Worm (Caenorhabditis elegans) whole organism, L4 larva: ENCODE data around the gene Y69A2AR.50.

Experiments used
- D1046.2 ChIP-seq: fragments of 200-800 bp; sonication (Bioruptor generic); IDR thresholded peaks from 2 replicates; pipeline ENCODE4 v1.3.6; 2022; ENCODE audit warnings: missing genetic modification characterization, missing compliant biosample characterization
- F37D6.2 ChIP-seq: sonication (generic microtip); optimal IDR thresholded peaks from 2 replicates; lab custom pipeline; 2016; ENCODE audit warnings: mild to moderate bottlenecking, missing genetic modification characterization, missing compliant biosample characterization
- T20F7.1 ChIP-seq: fragments of 200-800 bp; sonication (Bioruptor generic); optimal IDR thresholded peaks from 2 replicates; lab custom pipeline; 2018; ENCODE audit warnings: mild to moderate bottlenecking, missing genetic modification characterization, missing compliant biosample characterization
- T26A8.4 ChIP-seq: fragments of 200-800 bp; sonication (Bioruptor generic); IDR thresholded peaks from 2 replicates; pipeline ENCODE4 v1.3.6; 2022; ENCODE audit warnings: missing genetic modification characterization, missing compliant biosample characterization
- Y48G9A.11 ChIP-seq: fragments of 200-800 bp; sonication (Bioruptor generic); IDR thresholded peaks from 2 replicates; pipeline ENCODE4 v1.3.6; 2022; ENCODE audit warnings: missing genetic modification reagents, missing genetic modification characterization, missing compliant biosample characterization
- ZK337.2 ChIP-seq: fragments of 200-800 bp; sonication (Bioruptor generic); IDR thresholded peaks from 2 replicates; pipeline ENCODE4 v1.3.6; 2022; ENCODE audit warnings: missing genetic modification reagents, missing genetic modification characterization, missing compliant biosample characterization
- aha-1 ChIP-seq: fragments of 150-350 bp; peaks from one replicate; lab custom pipeline; 2014; ENCODE audit warnings: missing biosample characterization, missing genetic modification characterization
- ama-1 ChIP-seq: fragments of 150-350 bp; optimal IDR thresholded peaks from 2 replicates; lab custom pipeline; 2014; ENCODE audit warnings: inconsistent platforms, mixed read lengths
- attf-4 ChIP-seq: sonication (generic microtip); optimal IDR thresholded peaks from 3 replicates; lab custom pipeline; 2017; ENCODE audit warnings: missing biosample characterization, missing genetic modification characterization
- ceh-44 ChIP-seq: fragments of 200-800 bp; sonication (Bioruptor generic); IDR thresholded peaks from 2 replicates; pipeline ENCODE4 v1.3.6; 2022; ENCODE audit warnings: missing genetic modification reagents, missing genetic modification characterization, missing compliant biosample characterization
- ceh-62 ChIP-seq: sonication (generic microtip); optimal IDR thresholded peaks from 2 replicates; lab custom pipeline; 2017; ENCODE audit warnings: missing biosample characterization, missing genetic modification characterization
- cey-2 ChIP-seq: sonication (generic microtip); optimal IDR thresholded peaks from 3 replicates; lab custom pipeline; 2017; ENCODE audit warnings: missing genetic modification characterization, mild to moderate bottlenecking, missing compliant biosample characterization, antibody characterized with exemption, borderline replicate concordance; ENCODE audit not compliant: insufficient read depth
- daf-12 ChIP-seq: fragments of 150-350 bp; optimal IDR thresholded peaks from 2 replicates; lab custom pipeline; 2014; ENCODE audit warnings: missing biosample characterization, missing genetic modification reagents, missing genetic modification characterization
- daf-16 ChIP-seq, 3 experiments: sonication (generic microtip); optimal IDR thresholded peaks; 2 replicates each; lab custom pipeline; 2016 to 2017; ENCODE audit warnings: missing genetic modification characterization in 3 of 3, missing genetic modification reagents in 3 of 3, mild to moderate bottlenecking in 2 of 3, missing compliant biosample characterization in 2 of 3, missing biosample characterization in 1 of 3, moderate library complexity in 1 of 3
- daf-19 ChIP-seq: fragments of 200-800 bp; sonication (Bioruptor generic); conservative IDR thresholded peaks from 2 replicates; pipeline ENCODE4 v1.3.6; 2022; ENCODE audit warnings: missing genetic modification characterization, missing compliant biosample characterization
- daf-8 ChIP-seq: fragments of 200-800 bp; sonication (Bioruptor generic); IDR thresholded peaks from 2 replicates; pipeline ENCODE4 v1.3.6; 2022; ENCODE audit warnings: missing genetic modification characterization, missing compliant biosample characterization
- dmd-8 ChIP-seq: fragments of 200-800 bp; sonication (Bioruptor generic); IDR thresholded peaks from 2 replicates; pipeline ENCODE4 v1.3.6; 2022; ENCODE audit warnings: missing genetic modification characterization, missing compliant biosample characterization
- dmd-9 ChIP-seq: fragments of 200-800 bp; sonication (Bioruptor generic); IDR thresholded peaks from 2 replicates; pipeline ENCODE4 v1.3.6; 2022; ENCODE audit warnings: missing genetic modification reagents, missing genetic modification characterization, missing compliant biosample characterization
- duxl-1 ChIP-seq: sonication (generic microtip); optimal IDR thresholded peaks from 2 replicates; lab custom pipeline; 2016; ENCODE audit warnings: mild to moderate bottlenecking, missing genetic modification characterization, moderate library complexity, missing compliant biosample characterization; ENCODE audit not compliant: poor library complexity
- dve-1 ChIP-seq: sonication (generic microtip); optimal IDR thresholded peaks from 2 replicates; lab custom pipeline; 2017; ENCODE audit warnings: antibody characterized with exemption, mild to moderate bottlenecking, missing genetic modification characterization, missing compliant biosample characterization; ENCODE audit not compliant: insufficient read depth
- fkh-10 ChIP-seq: fragments of 150-350 bp; optimal IDR thresholded peaks from 2 replicates; lab custom pipeline; 2014; ENCODE audit warnings: missing biosample characterization, missing genetic modification reagents, missing genetic modification characterization
- fos-1 ChIP-seq: fragments of 150-350 bp; optimal IDR thresholded peaks from 2 replicates; lab custom pipeline; 2014; ENCODE audit warnings: missing biosample characterization, missing genetic modification characterization
- gei-8 ChIP-seq: fragments of 200-800 bp; sonication (Bioruptor generic); optimal IDR thresholded peaks from 2 replicates; lab custom pipeline; 2018; ENCODE audit warnings: mild to moderate bottlenecking, missing genetic modification characterization, missing compliant biosample characterization
- hlh-30 ChIP-seq: sonication (generic microtip); optimal IDR thresholded peaks from 2 replicates; lab custom pipeline; 2017; ENCODE audit warnings: antibody characterized with exemption, mild to moderate bottlenecking, missing genetic modification characterization, missing compliant biosample characterization; ENCODE audit not compliant: insufficient read depth
- hmg-1.1 ChIP-seq: fragments of 200-800 bp; sonication (Bioruptor generic); IDR thresholded peaks from 2 replicates; pipeline ENCODE4 v1.3.6; 2022; ENCODE audit warnings: missing genetic modification reagents, missing genetic modification characterization, missing compliant biosample characterization
- lim-7 ChIP-seq: fragments of 200-800 bp; sonication (Bioruptor generic); IDR thresholded peaks from 2 replicates; pipeline ENCODE4 v1.3.6; 2022; ENCODE audit warnings: missing genetic modification characterization, missing compliant biosample characterization
- lin-13 ChIP-seq: fragments of 150-350 bp; optimal IDR thresholded peaks from 2 replicates; lab custom pipeline; 2014; ENCODE audit warnings: missing biosample characterization, missing genetic modification reagents, missing genetic modification characterization
- lin-15B ChIP-seq: fragments of 150-350 bp; sonication (generic microtip); optimal IDR thresholded peaks from 3 replicates; lab custom pipeline; 2014; ENCODE audit warnings: missing biosample characterization, missing genetic modification characterization
- lin-38 ChIP-seq: fragments of 200-800 bp; sonication (Bioruptor generic); IDR thresholded peaks from 2 replicates; pipeline ENCODE4 v1.3.6; 2022; ENCODE audit warnings: missing genetic modification reagents, missing genetic modification characterization, missing compliant biosample characterization
- mep-1 ChIP-seq: fragments of 150-350 bp; sonication (generic microtip); optimal IDR thresholded peaks from 3 replicates; lab custom pipeline; 2014; ENCODE audit warnings: missing biosample characterization, missing genetic modification characterization
- mes-2 ChIP-seq: sonication (generic microtip); optimal IDR thresholded peaks from 2 replicates; lab custom pipeline; 2016; ENCODE audit warnings: missing genotype, mild to moderate bottlenecking, missing genetic modification characterization, missing compliant biosample characterization; ENCODE audit not compliant: poor library complexity, severe bottlenecking
- mxl-3 ChIP-seq: fragments of 200-800 bp; sonication (Bioruptor generic); optimal IDR thresholded peaks from 2 replicates; lab custom pipeline; 2018; ENCODE audit warnings: mild to moderate bottlenecking, missing genetic modification characterization, missing compliant biosample characterization
- nhr-102 ChIP-seq: sonication (generic microtip); optimal IDR thresholded peaks from 2 replicates; lab custom pipeline; 2016; ENCODE audit warnings: mild to moderate bottlenecking, missing genetic modification characterization, moderate library complexity, missing compliant biosample characterization
- nhr-11 ChIP-seq: fragments of 150-350 bp; optimal IDR thresholded peaks from 2 replicates; lab custom pipeline; 2014; ENCODE audit warnings: missing biosample characterization, missing genetic modification characterization
- nhr-48 ChIP-seq: sonication (generic microtip); optimal IDR thresholded peaks from 2 replicates; lab custom pipeline; 2016; ENCODE audit warnings: mild to moderate bottlenecking, missing genetic modification characterization, missing compliant biosample characterization
- nhr-6 ChIP-seq: fragments of 150-350 bp; optimal IDR thresholded peaks from 2 replicates; lab custom pipeline; 2014; ENCODE audit warnings: missing biosample characterization, missing genetic modification characterization
- nhr-76 ChIP-seq: fragments of 150-350 bp; optimal IDR thresholded peaks from 2 replicates; lab custom pipeline; 2014; ENCODE audit warnings: missing biosample characterization, missing genetic modification characterization
- nhr-77 ChIP-seq: fragments of 150-350 bp; optimal IDR thresholded peaks from 2 replicates; lab custom pipeline; 2014; ENCODE audit warnings: missing biosample characterization, missing genetic modification characterization
- php-3 ChIP-seq: fragments of 200-800 bp; sonication (Bioruptor generic); IDR thresholded peaks from 2 replicates; pipeline ENCODE4 v1.3.6; 2022; ENCODE audit warnings: missing genetic modification reagents, missing genetic modification characterization, missing compliant biosample characterization
- sdz-12 ChIP-seq: fragments of 200-800 bp; sonication (Bioruptor generic); optimal IDR thresholded peaks from 2 replicates; lab custom pipeline; 2018; ENCODE audit warnings: mild to moderate bottlenecking, missing genetic modification characterization, missing compliant biosample characterization
- unc-130 ChIP-seq: sonication (generic microtip); optimal IDR thresholded peaks from 2 replicates; lab custom pipeline; 2016; ENCODE audit warnings: missing genetic modification reagents, missing genetic modification characterization, missing compliant biosample characterization
- unc-39 ChIP-seq: sonication (generic microtip); optimal IDR thresholded peaks from 2 replicates; lab custom pipeline; 2017; ENCODE audit warnings: missing biosample characterization, missing genetic modification characterization
- vab-7 ChIP-seq: fragments of 200-800 bp; sonication (Bioruptor generic); IDR thresholded peaks from 2 replicates; pipeline ENCODE4 v1.3.6; 2022; ENCODE audit warnings: missing genetic modification reagents, missing genetic modification characterization, missing compliant biosample characterization
- zfp-2 ChIP-seq: sonication (generic microtip); optimal IDR thresholded peaks from 2 replicates; lab custom pipeline; 2016; ENCODE audit warnings: mild to moderate bottlenecking, missing genetic modification characterization, missing compliant biosample characterization
- zfp-3 ChIP-seq: fragments of 200-800 bp; sonication (Bioruptor generic); conservative IDR thresholded peaks from 2 replicates; pipeline ENCODE4 v1.3.6; 2022; ENCODE audit warnings: missing genetic modification reagents, missing genetic modification characterization, missing compliant biosample characterization
- ztf-11 ChIP-seq: fragments of 150-350 bp; optimal IDR thresholded peaks from 2 replicates; lab custom pipeline; 2014; ENCODE audit warnings: missing biosample characterization, missing genetic modification characterization

The Y69A2AR.50 gene

DNA sequence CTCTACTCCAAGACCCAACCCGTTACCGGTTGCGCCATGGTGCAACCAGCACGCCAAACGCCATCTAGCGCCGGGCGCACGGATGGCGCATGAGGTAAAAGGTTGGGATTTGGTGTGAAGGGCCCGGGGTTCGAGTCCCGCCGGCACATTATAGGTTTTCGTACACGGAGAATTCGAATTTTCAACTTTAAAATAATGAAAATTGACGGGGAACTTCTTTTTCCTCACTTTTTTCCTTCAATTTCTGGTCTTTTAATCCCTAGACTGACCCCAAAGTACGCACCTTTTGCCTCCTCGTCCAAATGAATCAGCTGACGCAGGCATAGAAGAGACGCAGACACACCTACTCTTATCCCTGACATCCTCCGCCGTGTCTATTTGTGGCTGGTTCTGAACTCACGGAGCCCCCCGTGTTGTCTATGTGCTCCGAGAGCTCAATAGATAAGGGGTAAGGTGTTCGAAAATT lies 41.4 kb downstream of the Y69A2AR.50 start (continued):
- TF ChIP-seq zfp-2 (no peak), lin-13 (peak; percentile 48), dve-1 (tag; lab: Kevin White, UChicago) (peak; percentile 25), lim-7 (GFP tag; lab: Robert Waterston, UW) (0 out of 2 replicates have a peak, but pooled peaks have one; percentile 31), hlh-30 (peak; percentile 89), ama-1 (lab: Kevin White, UChicago) (peak; percentile 28), nhr-77 (tag; lab: Kevin White, UChicago) (peak; percentile 31), mxl-3 (GFP tag; lab: Kevin White, UChicago) (no peak), attf-4 (tag; lab: Kevin White, UChicago) (no peak), nhr-6 (no peak), T20F7.1 (GFP tag; lab: Kevin White, UChicago) (no peak), Y48G9A.11 (peak; percentile 57; the same call in 1 of the 2 replicates), lin-38 (GFP tag; lab: Robert Waterston, UW) (peak; percentile 37), nhr-48 (tag; lab: Kevin White, UChicago) (no peak), daf-12 (tag; lab: Kevin White, UChicago) (no peak), duxl-1 (tag; lab: Kevin White, UChicago) (no peak)

- TF ChIP-seq aha-1 (tag; lab: Kevin White, UChicago): peak; percentile 91
- no peak for TF ChIP-seq nhr-102 (tag; lab: Kevin White, UChicago)
Observed at ce11 chrIV:2606572-2606971, 44.4 kb downstream of the Y69A2AR.50 start.

DNA sequence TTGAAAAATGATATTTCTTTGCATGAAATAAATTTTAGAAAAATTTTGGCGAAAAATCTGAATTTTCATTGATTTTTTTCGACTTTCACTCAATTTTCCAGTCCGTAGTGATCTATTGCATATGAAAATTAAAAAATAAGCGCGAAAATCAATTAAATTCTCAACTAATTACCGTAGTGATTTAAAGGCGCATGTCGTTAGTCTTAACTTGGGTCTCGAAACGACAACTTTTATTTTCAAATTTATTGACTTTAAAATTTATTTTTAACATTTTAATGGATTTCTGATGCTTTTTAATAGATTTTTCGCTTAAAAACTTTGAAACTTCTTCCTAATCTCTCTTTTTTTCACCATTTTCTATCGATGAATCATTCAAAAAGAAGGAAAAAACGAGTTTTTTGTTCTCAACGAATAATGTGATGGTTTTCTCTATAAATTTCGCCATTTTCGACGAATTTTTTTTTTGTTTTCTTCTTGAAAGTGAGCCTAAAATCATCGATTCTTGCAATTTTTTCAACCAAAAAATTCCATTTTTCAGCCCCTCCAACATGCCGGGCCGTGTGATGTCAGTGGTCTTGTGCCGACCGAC lies 45.4 kb downstream of the Y69A2AR.50 start, which contains the start of gene vamp-7:
Gene vamp-7 (plus strand): TSS at position 539 of the 589 bp plus-strand sequence.
- TF ChIP-seq lin-38 (GFP tag; lab: Robert Waterston, UW) (peak; percentile 41), unc-130 (GFP tag; lab: Kevin White, UChicago) (peak; percentile 27), mes-2 (peak; percentile 3), gei-8 (no peak), nhr-76 (no peak), zfp-3 (GFP tag; lab: Robert Waterston, UW) (0 out of 2 replicates have a peak, but pooled peaks have one; percentile 40), nhr-11 (tag; lab: Kevin White, UChicago) (no peak), fos-1 (tag; lab: Kevin White, UChicago) (no peak), hmg-1.1 (GFP tag; lab: Robert Waterston, UW) (no peak), Y48G9A.11 (peak; percentile 72), daf-16 (GFP tag; optimal IDR thresholded peaks at IDR 0.05; lab: Kevin White, UChicago) (no peak), daf-16 (tag; optimal IDR thresholded peaks at IDR 0.05; lab: Kevin White, UChicago) (peak; percentile 5), F37D6.2 (no peak), dmd-9 (GFP tag; lab: Robert Waterston, UW) (no peak), ceh-44 (GFP tag; lab: Robert Waterston, UW) (no peak), mxl-3 (GFP tag; lab: Kevin White, UChicago) (no peak), dmd-8 (GFP tag; lab: Robert Waterston, UW) (no peak), daf-19 (no peak), attf-4 (tag; lab: Kevin White, UChicago) (no peak), aha-1 (tag; lab: Kevin White, UChicago) (peak; percentile 47), lin-15B (tag; lab: Kevin White, UChicago) (no peak), vab-7 (no peak), sdz-12 (peak; percentile 11), php-3 (GFP tag; lab: Robert Waterston, UW) (no peak), fkh-10 (GFP tag; lab: Kevin White, UChicago) (no peak), ama-1 (lab: Kevin White, UChicago) (peak; percentile 4), daf-8 (GFP tag; lab: Robert Waterston, UW) (no peak), D1046.2 (GFP tag; lab: Robert Waterston, UW) (0 out of 2 replicates have a peak, but pooled peaks have one; percentile 27), mep-1 (tag; lab: Kevin White, UChicago) (peak; percentile 48), nhr-48 (tag; lab: Kevin White, UChicago) (no peak), unc-39 (tag; lab: Kevin White, UChicago) (no peak), ztf-11 (no peak), T20F7.1 (GFP tag; lab: Kevin White, UChicago) (peak; percentile 37), ZK337.2 (GFP tag; lab: Robert Waterston, UW) (no peak), ceh-62 (no peak), T26A8.4 (GFP tag; lab: Robert Waterston, UW) (no peak), cey-2 (tag; lab: Kevin White, UChicago) (no peak)
